Worm (Caenorhabditis elegans) whole organism, L4 larva: ENCODE data around the gene M110.10.

ENCODE experiments used
- F44E2.7 ChIP-seq: fragments of 200-800 bp; sonication (Bioruptor generic); IDR thresholded peaks from 2 replicates; pipeline ENCODE4 v2.1.2; 2022; ENCODE audit warnings: missing genetic modification characterization, missing compliant biosample characterization
- F49E8.2 ChIP-seq: sonication (generic microtip); optimal IDR thresholded peaks from 2 replicates; lab custom pipeline; 2016; ENCODE audit warnings: missing compliant biosample characterization, mild to moderate bottlenecking, missing genetic modification characterization, borderline replicate concordance
- R02D3.7 ChIP-seq: fragments of 150-350 bp; sonication (generic microtip); optimal IDR thresholded peaks from 3 replicates; lab custom pipeline; 2014; ENCODE audit warnings: missing biosample characterization, missing genetic modification characterization
- Y5F2A.4 ChIP-seq: fragments of 200-800 bp; sonication (Bioruptor generic); optimal IDR thresholded peaks from 2 replicates; lab custom pipeline; 2018; ENCODE audit warnings: mild to moderate bottlenecking, missing genetic modification characterization, missing compliant biosample characterization
- ZK337.2 ChIP-seq: fragments of 200-800 bp; sonication (Bioruptor generic); IDR thresholded peaks from 2 replicates; pipeline ENCODE4 v1.3.6; 2022; ENCODE audit warnings: missing genetic modification reagents, missing genetic modification characterization, missing compliant biosample characterization
- aha-1 ChIP-seq: fragments of 150-350 bp; peaks from one replicate; lab custom pipeline; 2014; ENCODE audit warnings: missing biosample characterization, missing genetic modification characterization
- ama-1 ChIP-seq: fragments of 150-350 bp; optimal IDR thresholded peaks from 2 replicates; lab custom pipeline; 2014; ENCODE audit warnings: inconsistent platforms, mixed read lengths
- attf-4 ChIP-seq: sonication (generic microtip); optimal IDR thresholded peaks from 3 replicates; lab custom pipeline; 2017; ENCODE audit warnings: missing biosample characterization, missing genetic modification characterization
- ceh-32 ChIP-seq: sonication (generic microtip); optimal IDR thresholded peaks from 2 replicates; lab custom pipeline; 2016; ENCODE audit warnings: mild to moderate bottlenecking, missing genetic modification characterization, missing compliant biosample characterization; ENCODE audit not compliant: poor library complexity
- ces-1 ChIP-seq: fragments of 150-350 bp; sonication (generic microtip); optimal IDR thresholded peaks from 4 replicates; lab custom pipeline; 2014; ENCODE audit warnings: missing biosample characterization, missing genetic modification reagents, missing genetic modification characterization
- daf-12 ChIP-seq: fragments of 150-350 bp; optimal IDR thresholded peaks from 2 replicates; lab custom pipeline; 2014; ENCODE audit warnings: missing biosample characterization, missing genetic modification reagents, missing genetic modification characterization
- daf-19 ChIP-seq: fragments of 200-800 bp; sonication (Bioruptor generic); conservative IDR thresholded peaks from 2 replicates; pipeline ENCODE4 v1.3.6; 2022; ENCODE audit warnings: missing genetic modification characterization, missing compliant biosample characterization
- daf-8 ChIP-seq: fragments of 200-800 bp; sonication (Bioruptor generic); IDR thresholded peaks from 2 replicates; pipeline ENCODE4 v1.3.6; 2022; ENCODE audit warnings: missing genetic modification characterization, missing compliant biosample characterization
- dmd-9 ChIP-seq: fragments of 200-800 bp; sonication (Bioruptor generic); IDR thresholded peaks from 2 replicates; pipeline ENCODE4 v1.3.6; 2022; ENCODE audit warnings: missing genetic modification reagents, missing genetic modification characterization, missing compliant biosample characterization
- duxl-1 ChIP-seq: sonication (generic microtip); optimal IDR thresholded peaks from 2 replicates; lab custom pipeline; 2016; ENCODE audit warnings: mild to moderate bottlenecking, missing genetic modification characterization, moderate library complexity, missing compliant biosample characterization; ENCODE audit not compliant: poor library complexity
- fkh-10 ChIP-seq: fragments of 150-350 bp; optimal IDR thresholded peaks from 2 replicates; lab custom pipeline; 2014; ENCODE audit warnings: missing biosample characterization, missing genetic modification reagents, missing genetic modification characterization
- hlh-11 ChIP-seq: fragments of 200-800 bp; sonication (Bioruptor generic); optimal IDR thresholded peaks from 2 replicates; lab custom pipeline; 2018; ENCODE audit warnings: mild to moderate bottlenecking, missing genetic modification characterization, missing compliant biosample characterization
- lim-7 ChIP-seq: fragments of 200-800 bp; sonication (Bioruptor generic); IDR thresholded peaks from 2 replicates; pipeline ENCODE4 v1.3.6; 2022; ENCODE audit warnings: missing genetic modification characterization, missing compliant biosample characterization
- lin-39 ChIP-seq: fragments of 150-350 bp; optimal IDR thresholded peaks from 2 replicates; lab custom pipeline; 2014; ENCODE audit warnings: missing biosample characterization, missing genetic modification reagents, missing genetic modification characterization
- lsy-2 ChIP-seq, 2 experiments: fragments of 150-350 bp in 1 of 2; sonication (generic microtip) in 1 of 2; optimal IDR thresholded peaks; 2 replicates each; lab custom pipeline; 2014 to 2017; ENCODE audit warnings: missing biosample characterization in 2 of 2, missing genetic modification characterization in 2 of 2
- madf-5 ChIP-seq, 2 experiments: fragments of 200-800 bp; sonication (Bioruptor generic); IDR thresholded peaks; 2 replicates each; pipeline ENCODE4 v1.3.6; 2022; ENCODE audit warnings: missing compliant biosample characterization in 2 of 2, missing genetic modification characterization in 2 of 2
- mdl-1 ChIP-seq, 2 experiments: fragments of 150-350 bp in 1 of 2; sonication (generic microtip) in 1 of 2; optimal IDR thresholded peaks; 2 replicates each; lab custom pipeline; 2014 to 2017; ENCODE audit warnings: missing biosample characterization in 2 of 2, missing genetic modification characterization in 2 of 2
- mep-1 ChIP-seq: fragments of 150-350 bp; sonication (generic microtip); optimal IDR thresholded peaks from 3 replicates; lab custom pipeline; 2014; ENCODE audit warnings: missing biosample characterization, missing genetic modification characterization
- nhr-10 ChIP-seq: fragments of 150-350 bp; optimal IDR thresholded peaks from 2 replicates; lab custom pipeline; 2014; ENCODE audit warnings: missing biosample characterization, missing genetic modification characterization
- nhr-25 ChIP-seq: sonication (generic microtip); optimal IDR thresholded peaks from 2 replicates; lab custom pipeline; 2017; ENCODE audit warnings: missing genetic modification characterization, mild to moderate bottlenecking, missing compliant biosample characterization, antibody characterized with exemption, moderate library complexity, borderline replicate concordance; ENCODE audit not compliant: insufficient read depth
- php-3 ChIP-seq: fragments of 200-800 bp; sonication (Bioruptor generic); IDR thresholded peaks from 2 replicates; pipeline ENCODE4 v1.3.6; 2022; ENCODE audit warnings: missing genetic modification reagents, missing genetic modification characterization, missing compliant biosample characterization
- pqm-1 ChIP-seq: sonication (generic microtip); optimal IDR thresholded peaks from 2 replicates; lab custom pipeline; 2017; ENCODE audit warnings: missing biosample characterization, missing genetic modification characterization
- snpc-4 ChIP-seq: fragments of 150-350 bp; optimal IDR thresholded peaks from 2 replicates; lab custom pipeline; 2014; ENCODE audit warnings: missing biosample characterization, missing genetic modification characterization
- spr-1 ChIP-seq: sonication (generic microtip); optimal IDR thresholded peaks from 2 replicates; lab custom pipeline; 2016; ENCODE audit warnings: mild to moderate bottlenecking, missing genetic modification characterization, missing compliant biosample characterization
- tra-1 ChIP-seq: fragments of 200-800 bp; sonication (Bioruptor generic); IDR thresholded peaks from 2 replicates; pipeline ENCODE4 v1.3.6; 2022; ENCODE audit warnings: missing genetic modification reagents, missing genetic modification characterization, missing compliant biosample characterization
- unc-39 ChIP-seq: sonication (generic microtip); optimal IDR thresholded peaks from 2 replicates; lab custom pipeline; 2017; ENCODE audit warnings: missing biosample characterization, missing genetic modification characterization
- unc-62 ChIP-seq, 3 experiments: fragments of 150-350 bp in 1 of 3; sonication (generic microtip); optimal IDR thresholded peaks in 2 of 3; peaks in 1 of 3; 1 replicate in 1 of 3; 2 replicates in 2 of 3; lab custom pipeline; 2014 to 2017; ENCODE audit warnings: missing biosample characterization in 3 of 3, missing genetic modification characterization in 3 of 3, missing genetic modification reagents in 3 of 3, missing genotype in 1 of 3
- zag-1 ChIP-seq: fragments of 150-350 bp; optimal IDR thresholded peaks from 2 replicates; lab custom pipeline; 2014; ENCODE audit warnings: missing biosample characterization, missing genetic modification characterization
- zip-11 ChIP-seq: fragments of 200-800 bp; sonication (Bioruptor generic); IDR thresholded peaks from 2 replicates; pipeline ENCODE4 v1.3.6; 2022; ENCODE audit warnings: missing genetic modification characterization, missing compliant biosample characterization
- ztf-11 ChIP-seq: fragments of 150-350 bp; optimal IDR thresholded peaks from 2 replicates; lab custom pipeline; 2014; ENCODE audit warnings: missing biosample characterization, missing genetic modification characterization
- ztf-7 ChIP-seq: fragments of 150-350 bp; optimal IDR thresholded peaks from 2 replicates; lab custom pipeline; 2014; ENCODE audit warnings: missing biosample characterization, missing genetic modification characterization

Gene M110.10

DNA sequence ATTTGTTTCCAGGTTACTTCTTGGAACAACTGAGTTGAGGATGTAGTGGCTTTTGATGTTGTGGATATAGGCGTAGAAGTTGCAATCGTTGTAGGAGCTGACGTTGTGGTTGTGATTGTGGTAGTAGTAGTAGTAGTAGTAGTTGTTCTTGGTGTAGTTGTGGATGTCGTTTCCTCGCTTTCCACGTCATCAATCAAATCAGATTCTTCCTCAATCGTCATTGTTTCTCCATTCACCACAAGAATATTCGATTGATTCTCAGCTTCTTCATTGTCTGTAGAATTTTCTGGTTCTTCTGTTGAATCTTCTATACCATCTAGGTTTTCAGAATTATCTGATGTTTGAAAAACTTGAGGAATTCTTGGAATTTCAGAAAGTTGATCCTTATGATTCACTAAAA is 35.7 kb downstream of the M110.10 start:
- TF ChIP-seq unc-62 (GFP tag; optimal IDR thresholded peaks at IDR 0.05 in 1 of 2; lab: Kevin White, UChicago) (peak in 1 of 2 experiments; percentile 91), unc-62 (tag; optimal IDR thresholded peaks at IDR 0.05; lab: Kevin White, UChicago) (no peak), pqm-1 (tag; lab: Kevin White, UChicago) (no peak)

DNA sequence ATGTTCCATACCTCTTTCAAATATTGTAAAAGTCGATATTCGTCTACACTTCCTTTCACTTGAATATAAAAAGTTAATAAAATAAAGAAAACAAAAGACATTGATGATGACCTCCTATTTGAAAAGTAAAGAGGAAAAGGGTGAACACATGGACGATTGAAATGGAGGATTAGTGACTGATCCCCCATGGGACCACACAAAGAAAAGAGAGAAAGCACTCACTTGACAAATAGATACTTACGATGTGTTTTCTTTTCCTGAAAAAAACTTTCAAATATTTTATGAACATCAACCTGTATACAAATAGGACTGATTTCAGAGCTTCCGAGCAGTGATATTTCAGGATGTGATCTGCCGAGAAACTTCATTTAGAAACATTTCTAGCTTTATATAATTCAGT is 37.2 kb downstream of the M110.10 start, which contains the start of gene acr-14:
TSS of gene acr-14 (minus strand) at position 101 of the 400 bp plus-strand sequence.
- TF ChIP-seq mep-1 (no peak), daf-19 (GFP tag; lab: Robert Waterston, UW) (no peak), dmd-9 (GFP tag; lab: Robert Waterston, UW) (no peak), ztf-7 (tag; lab: Kevin White, UChicago) (no peak), lim-7 (GFP tag; lab: Robert Waterston, UW) (no peak), ama-1 (lab: Kevin White, UChicago) (no peak)

DNA sequence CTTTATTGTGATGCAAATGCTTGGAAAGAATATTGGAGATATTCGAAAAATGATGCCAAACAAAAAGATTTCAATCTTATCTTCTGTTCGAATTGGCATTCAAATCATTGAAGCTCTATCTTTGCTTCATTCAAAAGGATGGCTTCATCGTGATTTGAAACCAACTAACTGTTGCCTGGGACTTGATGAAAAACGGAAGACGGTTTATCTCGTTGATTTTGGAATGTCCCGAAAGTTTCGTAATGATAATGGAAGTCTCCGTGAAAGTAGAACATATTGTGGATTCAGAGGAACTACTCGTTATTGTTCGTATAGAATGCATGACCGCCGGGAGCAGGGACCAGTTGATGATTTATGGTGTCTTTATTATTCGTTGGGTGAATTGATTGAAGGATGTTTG is 40.1 kb downstream of the M110.10 start:
- peak in 1 of 2 experiments; percentile 91 for TF ChIP-seq unc-62 (GFP tag; optimal IDR thresholded peaks at IDR 0.05 in 1 of 2; lab: Kevin White, UChicago)
- no peak for TF ChIP-seq unc-62 (tag; optimal IDR thresholded peaks at IDR 0.05; lab: Kevin White, UChicago)
- no peak for TF ChIP-seq nhr-10 (tag; lab: Kevin White, UChicago)
- TF ChIP-seq, all 104 proteins: peak for 1

DNA sequence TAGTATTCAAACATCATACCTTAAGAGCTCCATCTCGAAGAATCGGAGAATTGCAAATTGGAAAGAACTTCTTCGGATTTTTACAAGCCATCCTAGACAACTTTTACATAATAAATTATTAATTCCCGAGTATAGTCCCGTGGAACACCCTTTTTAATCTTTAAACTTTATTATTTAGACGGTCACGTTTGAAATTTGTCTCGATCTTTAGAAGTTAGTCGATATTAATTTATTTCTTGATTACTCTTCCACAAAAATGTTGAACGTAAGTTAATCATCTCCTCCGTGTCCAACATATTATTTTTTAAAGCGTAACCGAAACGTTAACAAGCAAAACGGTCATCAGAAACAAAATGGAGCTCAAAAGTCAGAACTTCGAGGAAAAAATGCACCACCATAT is 40.8 kb downstream of the M110.10 start, which contains the start of the genes decr-1.3 and T05C12.1:
TSS of gene decr-1.3 (minus strand) at position 101 of the 400 bp plus-strand sequence.
TSS of gene T05C12.1 (plus strand) at position 232 of the 400 bp plus-strand sequence.
- TF ChIP-seq ceh-32 (tag; lab: Kevin White, UChicago) (no peak), R02D3.7 (tag; lab: Kevin White, UChicago) (no peak), zag-1 (tag; lab: Kevin White, UChicago) (no peak), ces-1 (GFP tag; lab: Kevin White, UChicago) (no peak), ztf-11 (tag; lab: Kevin White, UChicago) (no peak), pqm-1 (tag; lab: Kevin White, UChicago) (no peak), fkh-10 (no peak), aha-1 (tag; lab: Kevin White, UChicago) (no peak), daf-8 (no peak), hlh-11 (no peak), nhr-25 (tag; lab: Kevin White, UChicago) (no peak), Y5F2A.4 (no peak), daf-12 (no peak), ZK337.2 (no peak), zip-11 (GFP tag; lab: Robert Waterston, UW) (no peak), ztf-7 (tag; lab: Kevin White, UChicago) (no peak)

DNA sequence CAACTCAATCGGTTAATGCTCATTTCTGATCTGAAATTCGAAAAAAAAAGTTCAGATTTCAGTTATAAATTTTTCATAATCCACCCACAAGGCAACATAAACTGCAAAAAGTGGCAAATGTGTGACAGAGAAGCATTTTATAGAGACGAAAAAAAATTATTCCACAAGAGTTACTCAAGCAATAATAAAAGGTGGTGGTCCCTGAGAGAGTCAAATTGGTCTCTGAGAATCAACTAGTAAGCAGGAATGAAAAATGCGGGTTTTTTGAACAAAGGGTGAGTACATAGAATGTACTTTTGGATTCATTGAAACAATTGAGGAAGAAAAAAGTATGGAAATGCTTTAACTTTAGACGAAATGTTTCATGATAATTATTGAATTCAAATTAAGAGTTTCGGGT is 43.9 kb downstream of the M110.10 start, which contains the start of gene T05C12.11:
TSS of gene T05C12.11 (minus strand) at position 101 of the 400 bp plus-strand sequence.
- no peak for TF ChIP-seq spr-1 (tag; lab: Kevin White, UChicago)
- no peak for TF ChIP-seq zip-11 (GFP tag; lab: Robert Waterston, UW)
- TF ChIP-seq F49E8.2: no peak
- TF ChIP-seq F44E2.7 (GFP tag; lab: Robert Waterston, UW): no peak
- TF ChIP-seq madf-5 (GFP tag; IDR thresholded peaks at IDR 0.05; lab: Robert Waterston, UW): no peak
- TF ChIP-seq attf-4 (tag; lab: Kevin White, UChicago): no peak
- no peak for TF ChIP-seq nhr-10 (tag; lab: Kevin White, UChicago)
- no peak for TF ChIP-seq mdl-1 (tag; optimal IDR thresholded peaks at IDR 0.05; lab: Kevin White, UChicago)

DNA sequence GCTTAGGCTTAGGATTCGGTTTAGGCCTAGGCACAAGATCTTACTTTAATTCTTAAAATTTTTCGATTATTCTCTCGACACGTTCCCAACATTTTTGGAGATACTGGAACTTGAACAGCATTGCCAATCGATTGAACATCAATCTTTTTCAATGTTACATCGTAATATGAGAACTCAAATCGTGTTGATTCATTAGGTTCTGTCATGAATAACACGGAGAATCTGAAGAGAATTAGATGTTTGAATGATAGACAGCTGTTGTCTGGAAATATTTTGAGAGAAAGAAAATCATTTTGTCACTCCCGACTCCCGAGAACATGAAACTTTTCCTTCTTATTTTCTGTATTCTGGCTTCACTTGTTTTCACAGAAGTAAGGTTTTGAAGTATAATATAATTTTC is 45.0 kb downstream of the M110.10 start, which contains the start of gene T05C12.15:
TSS of gene T05C12.15 (plus strand) at position 301 of the 400 bp plus-strand sequence.
- TF ChIP-seq duxl-1 (no peak), ces-1 (GFP tag; lab: Kevin White, UChicago) (no peak), lin-39 (tag; lab: Kevin White, UChicago) (no peak), lsy-2 (tag; optimal IDR thresholded peaks at IDR 0.05; lab: Kevin White, UChicago) (no peak), unc-39 (tag; lab: Kevin White, UChicago) (no peak), tra-1 (GFP tag; lab: Robert Waterston, UW) (no peak), php-3 (no peak), unc-62 (GFP tag; optimal IDR thresholded peaks at IDR 0.05 in 1 of 2; lab: Kevin White, UChicago) (no peak), unc-62 (tag; optimal IDR thresholded peaks at IDR 0.05; lab: Kevin White, UChicago) (no peak), Y5F2A.4 (no peak), snpc-4 (tag; lab: Kevin White, UChicago) (no peak)
